Fruit fly (Drosophila melanogaster): ENCODE results near the gene ovo.

The ovo gene

dm6 chrX:5041525-5042454 lies 6.3 kb upstream of the ovo start (continued):
- TF ChIP-seq CG12942 (GFP tag; optimal IDR thresholded peaks at IDR 0.05) (peak; percentile 12), CG12769 (tag; optimal IDR thresholded peaks at IDR 0.05) (peak; percentile 59), Poxn (GFP tag; IDR thresholded peaks at IDR 0.05) (peak; percentile 27; the same call in 1 of the 2 replicates), CG4360 (GFP tag; IDR thresholded peaks at IDR 0.05) (peak; percentile 67), CG14860 (GFP tag; IDR thresholded peaks at IDR 0.05; ENCODE audit: partially characterized antibody) (no peak), CG4424 (GFP tag; optimal IDR thresholded peaks at IDR 0.05) (peak; percentile 52), dmrt11E (tag; optimal IDR thresholded peaks at IDR 0.05) (peak; percentile 7), Lhr (GFP tag; optimal IDR thresholded peaks at IDR 0.05) (no peak), CG10321 (GFP tag; IDR thresholded peaks at IDR 0.05) (0 out of 2 replicates have a peak, but pooled peaks have one; percentile 35), CG9437 (GFP tag; optimal IDR thresholded peaks at IDR 0.05) (no peak), HLH4C (GFP tag; IDR thresholded peaks at IDR 0.05; ENCODE audit: partially characterized antibody) (no peak), CG9876 (GFP tag; optimal IDR thresholded peaks at IDR 0.05) (no peak), CG7987 (GFP tag; optimal IDR thresholded peaks at IDR 0.05) (no peak), sens (GFP tag) (peak; percentile 85), rib (GFP tag; IDR thresholded peaks at IDR 0.05) (peak; percentile 64), Tbp (GFP tag; optimal IDR thresholded peaks at IDR 0.05) (no peak), al (GFP tag; IDR thresholded peaks at IDR 0.05) (peak; percentile 80), Sox100B (GFP tag; optimal IDR thresholded peaks at IDR 0.05) (peak; percentile 9), CG18619 (GFP tag; optimal IDR thresholded peaks at IDR 0.05) (peak; percentile 34), Nf-YB (GFP tag; optimal IDR thresholded peaks at IDR 0.05) (peak; percentile 9), ash1 (GFP tag; optimal IDR thresholded peaks at IDR 0.05) (no peak), salm (tag; optimal IDR thresholded peaks at IDR 0.05) (no peak), sqz (GFP tag; optimal IDR thresholded peaks at IDR 0.05) (peak; percentile 36), CG16863 (GFP tag; optimal IDR thresholded peaks at IDR 0.05) (no peak), scrt (GFP tag; optimal IDR thresholded peaks at IDR 0.05) (peak; percentile 45), ERR (GFP tag; optimal IDR thresholded peaks at IDR 0.05) (no peak), Dip2 (GFP tag; IDR thresholded peaks at IDR 0.05) (no peak), ems (GFP tag; optimal IDR thresholded peaks at IDR 0.05) (peak; percentile 30), nmo (GFP tag; optimal IDR thresholded peaks at IDR 0.05) (peak; percentile 80), CG13287 (GFP tag; IDR thresholded peaks at IDR 0.05; ENCODE audit: partially characterized antibody) (no peak), Ravus (GFP tag; IDR thresholded peaks at IDR 0.05) (peak; percentile 47), CG4404 (GFP tag; IDR thresholded peaks at IDR 0.05) (peak; percentile 63), D19A (tag; optimal IDR thresholded peaks at IDR 0.05) (peak; percentile 51), CG14710 (tag; optimal IDR thresholded peaks at IDR 0.05) (peak; percentile 6), Bgb (GFP tag; IDR thresholded peaks at IDR 0.05; ENCODE audit: partially characterized antibody) (no peak), BtbVII (GFP tag; optimal IDR thresholded peaks at IDR 0.05) (peak; percentile 44), hth (optimal IDR thresholded peaks at IDR 0.05) (no peak), Bdp1 (GFP tag; optimal IDR thresholded peaks at IDR 0.05) (no peak), Fer3 (tag; optimal IDR thresholded peaks at IDR 0.05) (peak; percentile 70), Sry-δ (GFP tag; optimal IDR thresholded peaks at IDR 0.05) (no peak), nerfin-2 (GFP tag; IDR thresholded peaks at IDR 0.05; ENCODE audit: partially characterized antibody) (no peak), CG2202 (tag; optimal IDR thresholded peaks at IDR 0.05) (no peak), CG2129 (GFP tag; IDR thresholded peaks at IDR 0.05; ENCODE audit: partially characterized antibody) (no peak), unc-4 (GFP tag; IDR thresholded peaks at IDR 0.05; ENCODE audit: partially characterized antibody) (no peak), MBD-R2 (GFP tag; IDR thresholded peaks at IDR 0.05) (peak; percentile 41; the same call in 1 of the 2 replicates), usp (GFP tag; optimal IDR thresholded peaks at IDR 0.05) (no peak), run (tag; optimal IDR thresholded peaks at IDR 0.05) (no peak), CG3281 (GFP tag; optimal IDR thresholded peaks at IDR 0.05) (peak; percentile 64)

All from whole organism, embryonic.